Worm (Caenorhabditis elegans): ENCODE measurements around the gene hal-2.
"Not testable (repeated sequence)": the region's sequence is repeated elsewhere in the genome, so short reads cannot be mapped to it uniquely, and the experiment has no call there.

hal-2 gene

ce11 chrIII:10053312-10053711 is 35.4 kb downstream of the hal-2 start, which contains the start of gene T16G12.12:
Gene T16G12.12, plus strand, starts transcription at chrIII:10053612.
- TF ChIP-seq unc-62 (GFP tag; optimal IDR thresholded peaks at IDR 0.05): not testable (repeated sequence)

DNA sequence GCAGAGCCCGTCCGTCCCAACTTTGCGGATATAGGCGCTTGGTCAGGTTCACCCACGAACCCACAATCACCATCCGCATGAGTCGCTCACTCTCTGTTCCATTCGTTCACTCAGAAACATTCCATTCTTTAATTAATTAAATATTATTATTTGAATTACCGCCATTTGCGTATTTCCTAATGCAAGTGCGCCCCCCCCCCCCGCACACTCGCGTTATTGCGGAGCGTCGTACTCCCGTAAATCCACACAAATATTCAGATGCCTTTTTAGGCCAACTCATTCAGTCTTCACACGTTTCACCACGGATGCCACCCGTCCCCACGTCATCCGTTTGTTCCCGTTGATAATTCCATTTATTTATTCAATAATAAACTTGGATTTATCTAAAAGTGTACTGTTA is 38.4 kb downstream of the hal-2 start, which contains the start of gene T16G12.3:
Gene T16G12.3 (plus strand): TSS at position 301 of the 400 bp plus-strand sequence.
- not testable (repeated sequence) for TF ChIP-seq unc-62 (GFP tag; optimal IDR thresholded peaks at IDR 0.05)

- no peak for TF ChIP-seq unc-62 (GFP tag; optimal IDR thresholded peaks at IDR 0.05)
Measured at ce11 chrIII:10049682-10050081, 39.0 kb downstream of the hal-2 start, which contains the start of gene T16G12.1. Gene T16G12.1, minus strand, starts transcription at chrIII:10049857.

DNA sequence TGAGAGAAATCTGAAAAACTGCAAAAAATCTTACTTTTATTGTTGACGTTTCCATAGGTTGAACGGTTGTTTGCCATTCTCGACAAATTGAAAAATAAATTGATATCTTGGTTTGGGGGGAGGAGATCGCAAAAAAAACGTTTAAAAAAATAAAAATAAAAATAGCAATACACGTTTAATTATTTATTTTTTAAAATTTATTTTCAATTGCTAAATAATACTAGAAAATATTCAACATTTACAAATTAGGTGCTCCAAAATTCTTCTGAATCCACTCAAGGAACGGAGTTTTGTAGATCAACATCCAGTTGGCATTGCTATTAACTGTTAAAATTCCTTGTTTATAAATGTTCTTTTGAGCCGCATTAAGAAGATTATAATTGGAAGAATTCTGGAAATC is 48.7 kb downstream of the hal-2 start, which contains the start of gene T16G12.7:
Gene T16G12.7 (minus strand): TSS at position 101 of the 400 bp plus-strand sequence.
- no peak for TF ChIP-seq unc-62 (GFP tag; optimal IDR thresholded peaks at IDR 0.05)
